Worm (Caenorhabditis elegans): Measurements from ENCODE around the gene hhat-1.

- no peak for TF ChIP-seq unc-130 (tag; optimal IDR thresholded peaks at IDR 0.05)
- no peak for TF ChIP-seq lin-35 (GFP tag; optimal IDR thresholded peaks at IDR 0.05)
- no peak for TF ChIP-seq unc-86 (tag; optimal IDR thresholded peaks at IDR 0.05)
- no peak for TF ChIP-seq nhr-237 (tag; optimal IDR thresholded peaks at IDR 0.05)
- TF ChIP-seq elt-3 (tag; optimal IDR thresholded peaks at IDR 0.05) = no peak
- TF ChIP-seq pax-3 (tag; optimal IDR thresholded peaks at IDR 0.05) = no peak
- TF ChIP-seq dpl-1 (GFP tag; optimal IDR thresholded peaks at IDR 0.05) = no peak
Measured at ce11 chrII:14706479-14706878, 28.2 kb downstream of the hhat-1 start.
